Fruit fly (Drosophila melanogaster): ENCODE measurements around the gene CG17350.

CG17350 gene

dm6 chr2L:19401914-19402313 is 21.2 kb downstream of the CG17350 start:
- peak; percentile 33 for TF ChIP-seq h (GFP tag; optimal IDR thresholded peaks at IDR 0.05)
- peak; percentile 33 for TF ChIP-seq rgr (GFP tag; optimal IDR thresholded peaks at IDR 0.05)
- no peak for TF ChIP-seq Sp1 (GFP tag; optimal IDR thresholded peaks at IDR 0.05)

dm6 chr2L:19402667-19403066 is 21.9 kb downstream of the CG17350 start:
- TF ChIP-seq Hnf4 (GFP tag; optimal IDR thresholded peaks at IDR 0.05) (no peak), jim (GFP tag; optimal IDR thresholded peaks at IDR 0.05) (no peak), sv (GFP tag; optimal IDR thresholded peaks at IDR 0.05) (no peak), CG32264 (GFP tag; optimal IDR thresholded peaks at IDR 0.05) (no peak), Abd-B (GFP tag; optimal IDR thresholded peaks at IDR 0.05) (no peak), Vsx2 (GFP tag; optimal IDR thresholded peaks at IDR 0.05; ENCODE audit: partially characterized antibody) (no peak), CG9705 (GFP tag; optimal IDR thresholded peaks at IDR 0.05) (no peak), tai (GFP tag; optimal IDR thresholded peaks at IDR 0.05) (no peak), dsf (GFP tag; optimal IDR thresholded peaks at IDR 0.05; ENCODE audit: borderline replicate concordance) (no peak), Rel (GFP tag; optimal IDR thresholded peaks at IDR 0.05) (no peak), Rel (tag; optimal IDR thresholded peaks at IDR 0.05) (no peak), woc (GFP tag; optimal IDR thresholded peaks at IDR 0.05) (no peak), sage (GFP tag; optimal IDR thresholded peaks at IDR 0.05) (no peak), h (GFP tag; optimal IDR thresholded peaks at IDR 0.05) (no peak), Hr83 (GFP tag; optimal IDR thresholded peaks at IDR 0.05; ENCODE audit: poor library complexity, severe bottlenecking) (no peak), pan (optimal IDR thresholded peaks at IDR 0.05) (no peak), ey (GFP tag; optimal IDR thresholded peaks at IDR 0.05) (no peak), HLH106 (tag; optimal IDR thresholded peaks at IDR 0.05) (no peak), lola (GFP tag; optimal IDR thresholded peaks at IDR 0.05) (no peak), OdsH (GFP tag; optimal IDR thresholded peaks at IDR 0.05) (no peak)

DNA sequence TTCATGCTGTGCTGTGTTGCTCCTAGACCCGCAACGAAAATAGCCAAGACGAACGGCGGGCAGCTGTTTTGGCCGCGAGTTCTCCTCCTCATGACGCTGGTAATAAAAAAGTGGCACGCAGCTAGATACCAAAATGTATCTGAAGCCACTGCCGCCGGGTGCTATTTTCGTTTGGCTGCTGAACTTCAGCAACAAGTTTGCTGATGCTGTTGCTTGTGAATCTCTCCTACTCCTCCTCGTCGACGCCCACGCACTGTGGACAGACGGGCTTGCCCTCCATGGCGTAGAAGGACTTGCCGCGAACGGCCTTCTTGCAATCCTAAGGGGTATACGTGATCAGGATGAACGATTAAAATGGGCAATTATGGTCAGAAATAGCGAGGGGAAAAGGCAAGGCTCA is 22.7 kb downstream of the CG17350 start:
- no peak for TF ChIP-seq sv (GFP tag; optimal IDR thresholded peaks at IDR 0.05)
- no peak for TF ChIP-seq h (GFP tag; optimal IDR thresholded peaks at IDR 0.05)
- no peak for TF ChIP-seq Myc (optimal IDR thresholded peaks at IDR 0.05)
- no peak for TF ChIP-seq Jra (GFP tag; optimal IDR thresholded peaks at IDR 0.05)
- no peak for TF ChIP-seq Hr83 (GFP tag; optimal IDR thresholded peaks at IDR 0.05; ENCODE audit: poor library complexity, severe bottlenecking)
- no peak for TF ChIP-seq Rel (GFP tag; optimal IDR thresholded peaks at IDR 0.05)
- no peak for TF ChIP-seq Rel (tag; optimal IDR thresholded peaks at IDR 0.05)
- TF ChIP-seq Mio (GFP tag; optimal IDR thresholded peaks at IDR 0.05) = no peak
- no peak for TF ChIP-seq dl (GFP tag; optimal IDR thresholded peaks at IDR 0.05; ENCODE audit: insufficient read depth in 1 of 2, partially characterized antibody in 2 of 2)
- no peak for TF ChIP-seq tai (GFP tag; optimal IDR thresholded peaks at IDR 0.05)

DNA sequence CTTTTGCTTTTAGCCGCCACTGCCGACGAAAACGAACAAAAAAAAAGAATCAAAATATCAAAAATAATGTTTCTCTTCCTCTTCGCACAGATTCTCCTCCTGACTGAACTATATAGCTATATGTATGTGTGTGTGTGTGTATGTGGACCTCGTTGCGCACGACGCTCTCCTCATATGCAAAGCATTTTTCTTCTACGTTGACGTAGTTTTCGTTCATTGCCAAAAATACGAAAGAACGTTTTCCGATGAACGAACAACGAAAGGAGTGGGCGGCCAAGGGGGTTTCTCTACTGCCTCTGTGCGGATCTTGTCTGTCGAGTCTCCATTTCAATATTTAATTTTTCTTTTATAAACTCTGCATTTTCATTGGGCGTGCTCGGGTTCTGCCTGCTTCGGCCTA is 24.1 kb downstream of the CG17350 start:
- TF ChIP-seq foxo (GFP tag; optimal IDR thresholded peaks at IDR 0.05) (no peak), Hr83 (GFP tag; optimal IDR thresholded peaks at IDR 0.05; ENCODE audit: poor library complexity, severe bottlenecking) (no peak), ey (GFP tag; optimal IDR thresholded peaks at IDR 0.05) (no peak)

DNA sequence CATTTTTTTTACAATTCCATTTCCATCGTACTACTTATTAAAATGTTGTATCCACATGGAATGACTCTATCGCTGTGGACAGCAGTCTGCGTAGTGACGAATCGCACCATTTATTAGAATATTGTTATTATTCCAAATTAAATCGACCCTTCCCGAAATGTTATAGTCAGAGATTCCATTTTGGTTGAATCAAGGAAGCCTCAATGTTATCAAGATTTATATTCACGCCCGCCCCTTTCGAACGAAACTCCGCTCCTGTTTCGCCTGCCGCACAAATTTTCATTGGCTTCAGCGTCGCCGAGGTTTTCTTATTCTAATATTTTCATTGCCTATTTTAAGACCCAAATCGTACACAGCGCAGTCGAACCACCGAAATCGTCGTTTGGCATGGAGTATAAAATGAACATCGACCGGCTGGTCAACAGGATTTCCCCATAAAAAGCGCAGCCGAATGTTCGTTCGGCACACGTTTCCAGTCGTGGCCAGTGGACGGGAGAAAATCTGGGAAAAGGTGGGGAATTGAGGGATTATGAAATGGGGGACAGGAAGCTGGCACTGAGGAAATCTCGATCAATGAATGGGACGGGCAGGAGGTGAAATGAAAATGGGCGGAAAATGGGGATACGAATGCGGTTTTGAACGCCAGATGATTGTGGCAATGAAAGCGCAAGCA is 25.1 kb downstream of the CG17350 start:
- no peak for TF ChIP-seq sv (GFP tag; optimal IDR thresholded peaks at IDR 0.05)
- no peak for TF ChIP-seq ey (GFP tag; optimal IDR thresholded peaks at IDR 0.05)
- TF ChIP-seq CrebA (GFP tag; optimal IDR thresholded peaks at IDR 0.05; ENCODE audit: borderline replicate concordance) = no peak
- no peak for TF ChIP-seq Mio (GFP tag; optimal IDR thresholded peaks at IDR 0.05)
- no peak for TF ChIP-seq fru (GFP tag; optimal IDR thresholded peaks at IDR 0.05)
- no peak for TF ChIP-seq jim (GFP tag; optimal IDR thresholded peaks at IDR 0.05)
- TF ChIP-seq CG9705 (GFP tag; optimal IDR thresholded peaks at IDR 0.05) = no peak
- no peak for TF ChIP-seq Hr83 (GFP tag; optimal IDR thresholded peaks at IDR 0.05; ENCODE audit: poor library complexity, severe bottlenecking)
- TF ChIP-seq HLH106 (tag; optimal IDR thresholded peaks at IDR 0.05) = no peak
- no peak for TF ChIP-seq h (GFP tag; optimal IDR thresholded peaks at IDR 0.05)
- no peak for TF ChIP-seq dmrt93B (GFP tag; optimal IDR thresholded peaks at IDR 0.05)
- no peak for TF ChIP-seq Vsx2 (GFP tag; optimal IDR thresholded peaks at IDR 0.05; ENCODE audit: partially characterized antibody)
- no peak for TF ChIP-seq CG32264 (GFP tag; optimal IDR thresholded peaks at IDR 0.05)
- TF ChIP-seq N (GFP tag; optimal IDR thresholded peaks at IDR 0.05) = no peak
- no peak for TF ChIP-seq foxo (GFP tag; optimal IDR thresholded peaks at IDR 0.05)
- no peak for TF ChIP-seq OdsH (GFP tag; optimal IDR thresholded peaks at IDR 0.05)
- TF ChIP-seq Dfd (GFP tag; optimal IDR thresholded peaks at IDR 0.05) = no peak
- no peak for TF ChIP-seq lola (GFP tag; optimal IDR thresholded peaks at IDR 0.05)

Data from whole organism, wandering third instar larva.